Worm (Caenorhabditis elegans): Measurements from ENCODE around the gene mrpl-12.

Gene mrpl-12

DNA sequence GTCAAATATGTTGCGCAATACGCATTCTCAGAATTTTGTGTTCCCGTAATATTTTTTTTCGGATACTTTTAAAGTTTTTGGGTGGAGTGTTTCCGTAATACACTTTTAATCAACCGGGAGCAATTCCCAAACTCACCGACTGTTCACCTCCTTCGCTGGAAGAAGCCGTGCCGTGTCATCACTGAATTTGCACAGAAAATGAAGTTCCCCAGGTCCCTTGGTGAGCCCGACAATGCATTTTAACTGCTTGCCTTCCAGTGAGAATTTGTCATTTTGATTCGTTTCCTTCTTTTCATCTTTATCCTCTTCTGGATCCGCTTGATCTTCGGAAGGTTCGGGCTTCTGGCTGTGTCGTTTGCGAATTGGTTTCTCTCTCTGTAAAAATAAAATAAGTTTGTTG lies 46.8 kb downstream of the mrpl-12 start:
- no peak for TF ChIP-seq aptf-2 (GFP tag; conservative IDR thresholded peaks at IDR 0.05)
- no peak for TF ChIP-seq lsl-1 (GFP tag; optimal IDR thresholded peaks at IDR 0.05)
- TF ChIP-seq ZK185.1 (tag; optimal IDR thresholded peaks at IDR 0.05; ENCODE audit: poor library complexity, severe bottlenecking), result no peak
- no peak for TF ChIP-seq T26A5.8 (tag; optimal IDR thresholded peaks at IDR 0.05)
- no peak for TF ChIP-seq dpff-1 (tag; optimal IDR thresholded peaks at IDR 0.05)
- TF ChIP-seq madf-3 (GFP tag; IDR thresholded peaks at IDR 0.05), result no peak
- no peak for TF ChIP-seq lin-40 (tag; optimal IDR thresholded peaks at IDR 0.05)
- no peak for TF ChIP-seq nfya-2 (GFP tag; IDR thresholded peaks at IDR 0.05)
- no peak for TF ChIP-seq attf-6 (GFP tag; IDR thresholded peaks at IDR 0.05)
- no peak for TF ChIP-seq unc-62 (GFP tag; optimal IDR thresholded peaks at IDR 0.05)
- TF ChIP-seq nfya-1 (tag; optimal IDR thresholded peaks at IDR 0.05; ENCODE audit: borderline replicate concordance, insufficient read depth), result no peak
- no peak for TF ChIP-seq somi-1 (GFP tag; optimal IDR thresholded peaks at IDR 0.05)
- no peak for TF ChIP-seq ama-1 (optimal IDR thresholded peaks at IDR 0.05)
- TF ChIP-seq ama-1 (GFP tag; optimal IDR thresholded peaks at IDR 0.05), result no peak

DNA sequence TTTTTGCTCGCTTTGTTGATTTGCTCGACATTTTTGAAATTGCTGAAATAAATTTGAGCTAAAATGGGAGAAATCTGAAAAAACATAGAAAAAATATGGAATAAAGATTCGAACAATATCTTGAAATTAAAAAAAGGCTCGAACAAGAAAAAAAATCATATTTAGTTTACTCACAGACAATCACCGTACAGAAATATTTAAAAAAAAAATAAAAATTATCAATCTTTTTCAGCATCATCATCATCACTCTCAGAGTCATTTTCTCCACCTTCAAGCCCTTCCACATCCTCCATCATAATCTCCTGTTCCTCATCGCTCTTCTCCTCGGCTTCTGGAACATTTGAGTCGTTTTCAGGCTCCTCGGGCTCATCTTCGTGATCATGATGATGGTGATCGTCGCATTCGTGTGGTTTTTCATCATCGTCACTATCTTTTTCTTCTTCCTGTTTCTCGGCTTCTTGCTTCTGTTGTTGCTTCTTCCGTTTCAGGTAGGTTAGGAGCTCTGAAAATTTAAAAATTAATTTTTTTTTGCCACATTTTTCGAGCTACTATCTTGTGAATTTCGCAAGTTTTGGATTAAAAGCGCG lies 48.0 kb downstream of the mrpl-12 start, which contains the start of gene hpl-2:
TSS of gene hpl-2 (minus strand) at position 51 of the 587 bp plus-strand sequence.
- no peak for TF ChIP-seq nfyb-1 (GFP tag; IDR thresholded peaks at IDR 0.05)
- TF ChIP-seq D2030.7 (GFP tag; IDR thresholded peaks at IDR 0.05), result no peak
- peak in 1 of 3 experiments; percentile 36 for TF ChIP-seq lin-35 (GFP tag; optimal IDR thresholded peaks at IDR 0.05)
- no peak for TF ChIP-seq nhr-120 (GFP tag; IDR thresholded peaks at IDR 0.05)
- TF ChIP-seq ZK185.1 (tag; optimal IDR thresholded peaks at IDR 0.05; ENCODE audit: poor library complexity, severe bottlenecking), result no peak
- no peak for TF ChIP-seq snpc-4 (GFP tag; optimal IDR thresholded peaks at IDR 0.05)
- TF ChIP-seq snpc-4 (tag; optimal IDR thresholded peaks at IDR 0.05), result no peak
- TF ChIP-seq B0336.3 (GFP tag; IDR thresholded peaks at IDR 0.05), result no peak

DNA sequence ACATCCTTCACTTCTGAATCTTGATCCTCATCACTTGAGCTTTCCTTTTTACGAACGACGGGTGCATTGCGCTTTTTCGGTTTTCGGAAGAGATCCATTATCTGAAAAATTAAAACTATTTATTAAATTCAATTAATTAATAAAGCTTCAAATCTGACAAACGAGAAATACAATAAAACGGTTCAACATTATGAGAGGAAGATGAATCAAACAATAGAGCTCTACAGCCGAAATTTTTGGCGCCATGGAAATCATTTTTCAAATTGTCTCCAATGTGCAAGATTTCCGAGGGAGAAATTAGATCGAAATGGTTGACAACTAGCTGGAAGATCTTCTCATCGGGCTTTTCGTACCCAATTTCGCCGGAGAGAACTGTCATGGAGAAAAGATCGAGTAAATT lies 50.0 kb downstream of the mrpl-12 start, which contains the start of gene rnf-113:
TSS of gene rnf-113 (minus strand) at position 101 of the 400 bp plus-strand sequence.
- TF ChIP-seq madf-6 (GFP tag; IDR thresholded peaks at IDR 0.05), result no peak
- TF ChIP-seq dox-1 (GFP tag; IDR thresholded peaks at IDR 0.05), result no peak
- TF ChIP-seq cebp-1 (GFP tag; IDR thresholded peaks at IDR 0.05), result no peak
- TF ChIP-seq cebp-1 (tag; optimal IDR thresholded peaks at IDR 0.05), result no peak
- no peak for TF ChIP-seq lsy-27 (tag; optimal IDR thresholded peaks at IDR 0.05; ENCODE audit: borderline replicate concordance, insufficient read depth)
- no peak for TF ChIP-seq lir-1 (GFP tag; conservative IDR thresholded peaks at IDR 0.05)
- no peak for TF ChIP-seq ceh-27 (GFP tag; optimal IDR thresholded peaks at IDR 0.05)
- TF ChIP-seq F49E8.2 (tag; optimal IDR thresholded peaks at IDR 0.05; ENCODE audit: insufficient read depth), result no peak
- TF ChIP-seq chd-7 (tag; optimal IDR thresholded peaks at IDR 0.05), result no peak
- no peak for TF ChIP-seq hmg-1.2 (GFP tag; IDR thresholded peaks at IDR 0.05)
